Fruit fly (Drosophila melanogaster): Measurements from ENCODE around the gene tos.

DNA sequence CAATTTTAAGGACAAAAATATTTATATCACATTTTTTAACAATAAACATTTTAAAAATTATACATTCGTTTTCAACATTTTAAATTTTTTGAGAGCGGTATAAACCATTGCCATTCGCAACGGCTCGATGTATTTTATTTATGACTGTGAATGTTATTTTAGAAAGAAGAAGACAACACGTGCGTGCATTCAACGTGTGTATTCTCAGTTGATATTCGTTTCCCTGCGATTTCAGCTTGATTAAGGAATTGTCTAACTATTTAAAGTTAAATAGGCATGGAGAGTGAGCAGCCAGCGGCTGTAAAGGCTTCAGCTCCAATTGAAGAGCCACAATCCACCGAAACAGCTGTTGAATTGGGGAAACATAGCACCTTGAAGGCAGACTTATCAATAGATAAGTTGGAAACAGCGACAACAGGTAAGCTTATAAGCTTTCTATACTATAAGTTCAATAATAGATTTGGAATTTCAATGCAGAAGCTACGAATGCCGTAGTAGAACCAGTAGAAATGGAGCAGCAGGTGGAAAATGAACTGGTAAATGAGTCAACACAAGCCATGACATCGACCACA is 16.8 kb upstream of the tos start, which contains the start of gene CG10341:
- TF ChIP-seq rgr (GFP tag; optimal IDR thresholded peaks at IDR 0.05) (no peak), usp (GFP tag; optimal IDR thresholded peaks at IDR 0.05) (no peak), sv (GFP tag; optimal IDR thresholded peaks at IDR 0.05) (no peak), lola (GFP tag; optimal IDR thresholded peaks at IDR 0.05) (no peak), Hnf4 (GFP tag; optimal IDR thresholded peaks at IDR 0.05) (no peak), Dif (GFP tag; optimal IDR thresholded peaks at IDR 0.05; ENCODE audit: partially characterized antibody) (no peak), OdsH (GFP tag; optimal IDR thresholded peaks at IDR 0.05) (no peak), tai (GFP tag; optimal IDR thresholded peaks at IDR 0.05) (no peak), Hr78 (GFP tag; optimal IDR thresholded peaks at IDR 0.05) (no peak), Dfd (GFP tag; optimal IDR thresholded peaks at IDR 0.05) (no peak), psq (GFP tag; optimal IDR thresholded peaks at IDR 0.05) (no peak)

Data from whole organism, wandering third instar larva.